Fruit fly (Drosophila melanogaster) whole organism, embryonic: Measurements from ENCODE around the gene CG6304.
A peak's percentile ranks its signal among the peaks of the same experiment; 100 is the strongest.

Experiments
- Aef1 ChIP-seq: fragments of 200-800 bp; sonication (Bioruptor generic); IDR thresholded peaks from 3 replicates; pipeline ENCODE4 v1.3.6; 2022; ENCODE audit warnings: missing biosample characterization, missing genetic modification characterization
- CG10147 ChIP-seq: fragments of 200-800 bp; sonication (Bioruptor generic); optimal IDR thresholded peaks from 2 replicates; lab custom pipeline; 2019; ENCODE audit warnings: missing biosample characterization, mild to moderate bottlenecking, missing genetic modification characterization, moderate library complexity
- CG10462 ChIP-seq: fragments of 200-800 bp; sonication (Bioruptor generic); optimal IDR thresholded peaks from 2 replicates; lab custom pipeline; 2016; ENCODE audit warnings: missing biosample characterization, missing genetic modification characterization
- CG10543 ChIP-seq: fragments of 200-800 bp; sonication (Bioruptor generic); optimal IDR thresholded peaks from 3 replicates; lab custom pipeline; 2017; ENCODE audit warnings: missing biosample characterization, mild to moderate bottlenecking, missing genetic modification characterization, moderate library complexity
- CG11456 ChIP-seq: fragments of 200-800 bp; sonication (Bioruptor generic); IDR thresholded peaks from 3 replicates; pipeline ENCODE4 v1.3.6; 2022; ENCODE audit warnings: missing biosample characterization, missing genetic modification characterization
- CG1233 ChIP-seq: fragments of 200-800 bp; sonication (Bioruptor generic); optimal IDR thresholded peaks from 4 replicates; lab custom pipeline; 2018; ENCODE audit warnings: missing biosample characterization, mild to moderate bottlenecking, missing genetic modification characterization
- CG14014 ChIP-seq: fragments of 200-800 bp; sonication (Bioruptor generic); IDR thresholded peaks from 2 replicates; pipeline ENCODE4 v1.3.6; 2022; ENCODE audit warnings: missing biosample characterization, missing genetic modification characterization
- CG14441 ChIP-seq: fragments of 200-800 bp; sonication (Bioruptor generic); IDR thresholded peaks from 2 replicates; pipeline ENCODE4 v1.3.6; 2022; ENCODE audit warnings: missing biosample characterization, missing genetic modification characterization
- CG15011 ChIP-seq: fragments of 200-800 bp; sonication (Bioruptor generic); optimal IDR thresholded peaks from 3 replicates; lab custom pipeline; 2018; ENCODE audit warnings: missing biosample characterization, mild to moderate bottlenecking, missing genetic modification characterization
- CG17385 ChIP-seq: fragments of 200-800 bp; sonication (Bioruptor generic); optimal IDR thresholded peaks from 3 replicates; lab custom pipeline; 2018; ENCODE audit warnings: missing biosample characterization, mild to moderate bottlenecking, missing genetic modification characterization
- CG31224 ChIP-seq: fragments of 200-800 bp; sonication (Bioruptor generic); IDR thresholded peaks from 2 replicates; pipeline ENCODE4 v1.3.6; 2022; ENCODE audit warnings: missing biosample characterization, missing genetic modification characterization
- CG4404 ChIP-seq: fragments of 200-800 bp; sonication (Bioruptor generic); IDR thresholded peaks from 2 replicates; pipeline ENCODE4 v1.3.6; 2022; ENCODE audit warnings: missing biosample characterization, missing genetic modification characterization
- CG4820 ChIP-seq: fragments of 200-800 bp; sonication (Bioruptor generic); optimal IDR thresholded peaks from 3 replicates; lab custom pipeline; 2016; ENCODE audit warnings: missing biosample characterization, missing genetic modification characterization
- CG5245 ChIP-seq: fragments of 200-800 bp; sonication (Bioruptor generic); optimal IDR thresholded peaks from 3 replicates; lab custom pipeline; 2016; ENCODE audit warnings: missing biosample characterization, missing genetic modification characterization
- CG6689 ChIP-seq: fragments of 200-800 bp; sonication (Bioruptor generic); IDR thresholded peaks from 2 replicates; pipeline ENCODE4 v1.3.6; 2022; ENCODE audit warnings: missing biosample characterization, missing genetic modification characterization
- CG8359 ChIP-seq: fragments of 200-800 bp; sonication (Bioruptor generic); optimal IDR thresholded peaks from 2 replicates; lab custom pipeline; 2017; ENCODE audit warnings: missing biosample characterization, mild to moderate bottlenecking, missing genetic modification characterization, borderline replicate concordance
- CG9797 ChIP-seq: fragments of 200-800 bp; sonication (Bioruptor generic); optimal IDR thresholded peaks from 3 replicates; lab custom pipeline; 2018; ENCODE audit warnings: missing biosample characterization, mild to moderate bottlenecking, missing genetic modification characterization
- Dll ChIP-seq: fragments of 200-800 bp; sonication (Bioruptor generic); IDR thresholded peaks from 4 replicates; pipeline ENCODE4 v1.3.6; 2022; ENCODE audit warnings: missing biosample characterization, missing genetic modification characterization; ENCODE audit not compliant: partially characterized antibody
- E2f2 ChIP-seq: fragments of 200-800 bp; sonication (Bioruptor generic); IDR thresholded peaks from 2 replicates; pipeline ENCODE4 v1.3.6; 2022; ENCODE audit warnings: missing biosample characterization, missing genetic modification characterization
- Ets65A ChIP-seq: fragments of 200-800 bp; sonication (Bioruptor generic); peaks from one replicate; lab custom pipeline; 2016; ENCODE audit warnings: missing biosample characterization, missing genetic modification characterization
- H15 ChIP-seq: fragments of 200-800 bp; sonication (Bioruptor generic); IDR thresholded peaks from 3 replicates; pipeline ENCODE4 v1.3.6; 2022; ENCODE audit warnings: missing biosample characterization, missing genetic modification characterization
- Med ChIP-seq: fragments of 200-800 bp; sonication (Bioruptor generic); peaks from one replicate; lab custom pipeline; 2016; ENCODE audit warnings: missing biosample characterization, missing genetic modification characterization, mild to moderate bottlenecking, inconsistent platforms, moderate library complexity
- al ChIP-seq: fragments of 200-800 bp; sonication (Bioruptor generic); IDR thresholded peaks from 2 replicates; pipeline ENCODE4 v1.3.6; 2022; ENCODE audit warnings: missing biosample characterization, missing genetic modification characterization
- cato ChIP-seq: fragments of 200-800 bp; sonication (Bioruptor generic); optimal IDR thresholded peaks from 2 replicates; lab custom pipeline; 2016; ENCODE audit warnings: missing biosample characterization, missing genetic modification characterization, borderline replicate concordance
- croc ChIP-seq: fragments of 200-800 bp; sonication (Bioruptor generic); conservative IDR thresholded peaks from 3 replicates; pipeline ENCODE4 v1.3.6; 2022; ENCODE audit warnings: missing biosample characterization, missing genetic modification characterization
- disco-r ChIP-seq: fragments of 200-800 bp; sonication (Bioruptor generic); optimal IDR thresholded peaks from 2 replicates; lab custom pipeline; 2016; ENCODE audit warnings: missing biosample characterization, missing genetic modification characterization
- emc ChIP-seq: fragments of 200-800 bp; sonication (Bioruptor generic); optimal IDR thresholded peaks from 2 replicates; lab custom pipeline; 2016; ENCODE audit warnings: missing biosample characterization, missing genetic modification characterization
- eve ChIP-seq, 2 experiments: fragments of >200 bp; optimal IDR thresholded peaks; 2 replicates each; lab custom pipeline; 2017; ENCODE audit warnings: missing biosample characterization in 2 of 2, missing genetic modification characterization in 2 of 2
- ind ChIP-seq: fragments of 200-800 bp; sonication (Bioruptor generic); optimal IDR thresholded peaks from 3 replicates; lab custom pipeline; 2016; ENCODE audit warnings: missing biosample characterization, missing genetic modification characterization
- jumu ChIP-seq: fragments of 200-800 bp; sonication (Bioruptor generic); optimal IDR thresholded peaks from 3 replicates; lab custom pipeline; 2016; ENCODE audit warnings: missing biosample characterization, missing genetic modification characterization
- pan ChIP-seq, 4 experiments: fragments of >200 bp in 3 of 4; fragments of 200-800 bp in 1 of 4; sonication (Bioruptor generic) in 1 of 4; optimal IDR thresholded peaks in 3 of 4; IDR thresholded peaks in 1 of 4; 2 replicates each; pipeline versions ENCODE4 v1.3.6 to Lab custom; 2017 to 2022; ENCODE audit warnings: missing biosample characterization in 2 of 4, missing genetic modification characterization in 2 of 4, mixed read lengths in 1 of 4
- peb ChIP-seq: fragments of 200-800 bp; sonication (Bioruptor generic); IDR thresholded peaks from 2 replicates; pipeline ENCODE4 v1.3.6; 2022; ENCODE audit warnings: missing biosample characterization, missing genetic modification characterization
- pita ChIP-seq: fragments of 200-800 bp; sonication (Bioruptor generic); optimal IDR thresholded peaks from 2 replicates; lab custom pipeline; 2017; ENCODE audit warnings: missing biosample characterization, mild to moderate bottlenecking, missing genetic modification characterization
- tna ChIP-seq: fragments of 200-800 bp; sonication (Bioruptor generic); IDR thresholded peaks from 2 replicates; pipeline ENCODE4 v1.3.6; 2022; ENCODE audit warnings: missing biosample characterization, missing genetic modification characterization; ENCODE audit not compliant: partially characterized antibody
- ttk ChIP-seq: fragments of 200-800 bp; sonication (Bioruptor generic); IDR thresholded peaks from 2 replicates; pipeline ENCODE4 v2.1.2; 2022; ENCODE audit warnings: missing biosample characterization, missing genetic modification characterization
- unc-4 ChIP-seq: fragments of 200-800 bp; sonication (Bioruptor generic); IDR thresholded peaks from 2 replicates; pipeline ENCODE4 v1.3.6; 2022; ENCODE audit warnings: missing biosample characterization, missing genetic modification characterization; ENCODE audit not compliant: partially characterized antibody
- vfl ChIP-seq: fragments of 200-800 bp; sonication (Bioruptor generic); optimal IDR thresholded peaks from 2 replicates; lab custom pipeline; 2016; ENCODE audit warnings: missing biosample characterization, missing genetic modification characterization
- zfh2 ChIP-seq: fragments of 200-800 bp; sonication (Bioruptor generic); optimal IDR thresholded peaks from 2 replicates; lab custom pipeline; 2016; ENCODE audit warnings: missing biosample characterization, missing genetic modification characterization

CG6304 gene

DNA sequence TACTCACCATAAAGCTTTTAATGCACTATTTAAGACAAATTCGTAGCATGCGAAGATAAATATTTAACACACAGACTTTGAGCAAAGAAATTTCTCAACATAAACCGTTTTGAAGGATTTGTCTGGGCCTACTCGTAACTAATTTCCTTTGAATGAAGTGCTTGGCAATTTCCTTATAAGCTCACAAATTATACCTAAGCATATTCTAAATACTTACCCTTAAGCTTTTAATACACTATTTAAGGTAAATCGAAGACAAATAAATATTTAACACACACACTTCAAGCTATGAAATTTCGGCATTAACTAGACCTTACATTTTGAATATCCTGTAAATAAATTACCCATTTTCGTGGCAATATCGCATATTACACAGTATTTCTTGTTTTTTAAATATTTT is at the start of gene CG6304:
Gene CG6304, minus strand, starts transcription at position 101 of the 400 bp plus-strand sequence.
- TF ChIP-seq cato (GFP tag; lab: Kevin White, UChicago), result no peak
- TF ChIP-seq CG10543, result no peak
- no peak for TF ChIP-seq E2f2 (GFP tag; lab: Robert Waterston, UW)
- TF ChIP-seq H15 (GFP tag; lab: Robert Waterston, UW), result no peak
- no peak for TF ChIP-seq CG6689 (GFP tag; lab: Robert Waterston, UW)
- no peak for TF ChIP-seq CG1233
- no peak for TF ChIP-seq pan (optimal IDR thresholded peaks at IDR 0.05; lab: Kevin White, UChicago)
- TF ChIP-seq pan (GFP tag; optimal IDR thresholded peaks at IDR 0.05 in 1 of 2, IDR thresholded peaks at IDR 0.05 in 1 of 2), result no peak
- TF ChIP-seq Med (GFP tag; lab: Kevin White, UChicago), result no peak
- TF ChIP-seq vfl (GFP tag; lab: Kevin White, UChicago), result no peak
- no peak for TF ChIP-seq CG14014 (GFP tag; lab: Robert Waterston, UW)

DNA sequence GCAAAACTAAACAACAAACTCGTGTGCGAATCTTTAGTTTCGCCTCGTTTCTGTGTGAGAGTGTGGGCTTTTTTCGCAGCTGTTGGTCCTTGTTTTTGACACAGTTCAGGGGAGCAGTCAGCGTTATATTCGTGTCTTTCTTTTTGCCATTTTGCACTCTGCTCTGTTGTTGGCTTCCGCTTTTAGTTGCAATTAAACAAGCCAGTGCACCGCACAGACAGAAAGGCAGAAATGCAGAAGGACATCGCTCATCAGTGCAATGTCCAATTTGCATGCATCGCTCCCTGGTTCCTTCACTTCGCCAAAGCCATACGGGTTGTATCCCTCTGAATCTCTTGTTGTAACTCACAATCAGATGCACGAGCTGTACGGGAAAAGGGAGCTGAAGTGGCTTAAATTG is 37.3 kb upstream of the CG6304 start:
- TF ChIP-seq unc-4 (GFP tag; lab: Robert Waterston, UW), result no peak
- no peak for TF ChIP-seq pita
- TF ChIP-seq Ets65A (GFP tag; lab: Kevin White, UChicago), result peak; percentile 56
- TF ChIP-seq Dll (GFP tag; lab: Robert Waterston, UW), result no peak
- 0 out of 3 replicates have a peak, but pooled peaks have one; percentile 51 for TF ChIP-seq CG11456 (GFP tag; lab: Robert Waterston, UW)
- no peak for TF ChIP-seq ind
- no peak for TF ChIP-seq disco-r (GFP tag; lab: Kevin White, UChicago)
- no peak for TF ChIP-seq tna (GFP tag; lab: Robert Waterston, UW)
- TF ChIP-seq peb, result no peak
- TF ChIP-seq, all 482 proteins: peak for 2

DNA sequence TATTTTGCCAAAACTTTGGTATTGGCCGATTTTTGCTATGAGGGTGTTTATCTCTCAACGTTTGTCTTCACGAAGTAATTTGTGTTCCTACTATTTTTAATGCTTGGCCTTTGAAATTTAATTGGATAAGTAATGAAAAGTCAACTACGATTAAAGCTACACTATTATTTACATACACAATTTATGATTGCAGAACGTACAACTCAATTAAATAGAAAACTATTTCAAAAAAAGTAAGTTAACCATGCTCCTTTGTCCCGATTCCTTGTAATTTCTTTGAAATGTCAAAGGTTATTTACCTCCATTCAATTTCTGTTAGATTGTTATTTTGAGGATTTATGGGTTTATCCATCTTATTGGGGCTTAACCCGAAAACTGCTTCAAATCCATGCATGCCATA is 33.7 kb upstream of the CG6304 start, which contains the start of gene CG15136:
Gene CG15136, minus strand, starts transcription at position 101 of the 400 bp plus-strand sequence.
- TF ChIP-seq eve (GFP tag; optimal IDR thresholded peaks at IDR 0.05; lab: Kevin White, UChicago) (no peak), CG10462 (no peak), CG10147 (GFP tag; lab: Kevin White, UChicago) (no peak), CG14441 (GFP tag; lab: Robert Waterston, UW) (no peak), peb (no peak), CG8359 (GFP tag; lab: Kevin White, UChicago) (no peak), CG31224 (GFP tag; lab: Robert Waterston, UW) (no peak), CG15011 (no peak), CG17385 (GFP tag; lab: Kevin White, UChicago) (no peak), CG4820 (GFP tag; lab: Kevin White, UChicago) (no peak), ttk (no peak), emc (GFP tag; lab: Kevin White, UChicago) (no peak), jumu (no peak), CG4404 (GFP tag; lab: Robert Waterston, UW) (no peak), zfh2 (GFP tag; lab: Kevin White, UChicago) (no peak), CG5245 (GFP tag; lab: Kevin White, UChicago) (no peak), croc (GFP tag; lab: Robert Waterston, UW) (no peak), al (GFP tag; lab: Robert Waterston, UW) (no peak), CG9797 (GFP tag; lab: Kevin White, UChicago) (no peak), Aef1 (no peak)
